Worm (Caenorhabditis elegans): ENCODE results near the gene T24H10.5.

The T24H10.5 gene

ce11 chrII:9086308-9086707 is 14.6 kb upstream of the T24H10.5 start, which contains the start of gene hlh-3:
Gene hlh-3, plus strand, starts transcription at chrII:9086608.
- no peak for TF ChIP-seq elt-3 (tag; optimal IDR thresholded peaks at IDR 0.05)
- TF ChIP-seq tbx-8 (GFP tag; optimal IDR thresholded peaks at IDR 0.05) = no peak
- TF ChIP-seq ceh-39 (tag; optimal IDR thresholded peaks at IDR 0.05) = no peak
- no peak for TF ChIP-seq ztf-11 (tag; optimal IDR thresholded peaks at IDR 0.05)
- no peak for TF ChIP-seq ham-2 (GFP tag; optimal IDR thresholded peaks at IDR 0.05)
- no peak for TF ChIP-seq zip-8 (tag; optimal IDR thresholded peaks at IDR 0.05)
- no peak for TF ChIP-seq mab-5 (tag; optimal IDR thresholded peaks at IDR 0.05)
- TF ChIP-seq drap-1 (GFP tag; optimal IDR thresholded peaks at IDR 0.05) = no peak
- TF ChIP-seq bed-3 (GFP tag; optimal IDR thresholded peaks at IDR 0.05) = no peak
- TF ChIP-seq nhr-12 (tag; optimal IDR thresholded peaks at IDR 0.05) = no peak
- no peak for TF ChIP-seq ces-1 (GFP tag; optimal IDR thresholded peaks at IDR 0.05)
- TF ChIP-seq cnd-1 (tag; optimal IDR thresholded peaks at IDR 0.05) = no peak
- TF ChIP-seq unc-120 (tag; optimal IDR thresholded peaks at IDR 0.05; ENCODE audit: poor library complexity, severe bottlenecking) = no peak
- no peak for TF ChIP-seq elt-1 (tag; optimal IDR thresholded peaks at IDR 0.05; ENCODE audit: borderline replicate concordance, insufficient read depth)
- no peak for TF ChIP-seq hlh-1 (tag; optimal IDR thresholded peaks at IDR 0.05)
- no peak for TF ChIP-seq pha-4 (tag; optimal IDR thresholded peaks at IDR 0.05)

ce11 chrII:9092910-9093309 is 8.0 kb upstream of the T24H10.5 start:
- no peak for TF ChIP-seq elt-3 (tag; optimal IDR thresholded peaks at IDR 0.05)
- TF ChIP-seq snpc-4 (tag; optimal IDR thresholded peaks at IDR 0.05) = no peak
- no peak for TF ChIP-seq mep-1 (tag; optimal IDR thresholded peaks at IDR 0.05)
- no peak for TF ChIP-seq hlh-1 (tag; optimal IDR thresholded peaks at IDR 0.05)
- no peak for TF ChIP-seq ztf-11 (tag; optimal IDR thresholded peaks at IDR 0.05)
- no peak for TF ChIP-seq lin-32 (GFP tag; optimal IDR thresholded peaks at IDR 0.05)
- TF ChIP-seq sem-2 (GFP tag; optimal IDR thresholded peaks at IDR 0.05) = no peak
- TF ChIP-seq tbx-8 (GFP tag; optimal IDR thresholded peaks at IDR 0.05) = no peak

ce11 chrII:9093584-9093983 is 7.3 kb upstream of the T24H10.5 start, which contains the start of gene C07H4.1:
Gene C07H4.1, minus strand, starts transcription at chrII:9093684.
- no peak for TF ChIP-seq mab-5 (tag; optimal IDR thresholded peaks at IDR 0.05)
- no peak for TF ChIP-seq ceh-43 (GFP tag; optimal IDR thresholded peaks at IDR 0.05)
- no peak for TF ChIP-seq drap-1 (GFP tag; optimal IDR thresholded peaks at IDR 0.05)

ce11 chrII:9094247-9094790 is 6.6 kb upstream of the T24H10.5 start:
- no peak for TF ChIP-seq lin-13 (tag; optimal IDR thresholded peaks at IDR 0.05)
- TF ChIP-seq nhr-12 (tag; optimal IDR thresholded peaks at IDR 0.05) = no peak
- no peak for TF ChIP-seq ceh-43 (GFP tag; optimal IDR thresholded peaks at IDR 0.05)
- no peak for TF ChIP-seq nhr-237 (tag; optimal IDR thresholded peaks at IDR 0.05)
- TF ChIP-seq drap-1 (GFP tag; optimal IDR thresholded peaks at IDR 0.05) = no peak
- TF ChIP-seq mls-2 (tag; optimal IDR thresholded peaks at IDR 0.05) = no peak
- TF ChIP-seq ceh-83 (GFP tag; optimal IDR thresholded peaks at IDR 0.05) = no peak
- no peak for TF ChIP-seq nhr-28 (tag; optimal IDR thresholded peaks at IDR 0.05)
- no peak for TF ChIP-seq ceh-39 (tag; optimal IDR thresholded peaks at IDR 0.05)
- no peak for TF ChIP-seq lin-32 (GFP tag; optimal IDR thresholded peaks at IDR 0.05)
- no peak for TF ChIP-seq lsy-2 (tag; optimal IDR thresholded peaks at IDR 0.05)

ce11 chrII:9097302-9097701 is 3.6 kb upstream of the T24H10.5 start:
- no peak for TF ChIP-seq nhr-28 (tag; optimal IDR thresholded peaks at IDR 0.05)
- TF ChIP-seq nhr-237 (tag; optimal IDR thresholded peaks at IDR 0.05) = no peak

- no peak for TF ChIP-seq cnd-1 (tag; optimal IDR thresholded peaks at IDR 0.05)
- no peak for TF ChIP-seq M03D4.4 (tag; optimal IDR thresholded peaks at IDR 0.05)
- TF ChIP-seq nhr-2 (tag; optimal IDR thresholded peaks at IDR 0.05) = no peak
- TF ChIP-seq nhr-237 (tag; optimal IDR thresholded peaks at IDR 0.05) = no peak
- TF ChIP-seq elt-3 (tag; optimal IDR thresholded peaks at IDR 0.05) = no peak
- TF ChIP-seq ceh-83 (GFP tag; optimal IDR thresholded peaks at IDR 0.05) = no peak
- no peak for TF ChIP-seq ceh-43 (GFP tag; optimal IDR thresholded peaks at IDR 0.05)
- TF ChIP-seq mab-5 (tag; optimal IDR thresholded peaks at IDR 0.05) = no peak
- TF ChIP-seq unc-62 (GFP tag; optimal IDR thresholded peaks at IDR 0.05) = no peak
- no peak for TF ChIP-seq nhr-76 (tag; optimal IDR thresholded peaks at IDR 0.05)
- TF ChIP-seq blmp-1 (tag; optimal IDR thresholded peaks at IDR 0.05) = no peak
- no peak for TF ChIP-seq elt-1 (tag; optimal IDR thresholded peaks at IDR 0.05; ENCODE audit: borderline replicate concordance, insufficient read depth)
- TF ChIP-seq snpc-4 (tag; optimal IDR thresholded peaks at IDR 0.05) = no peak
- TF ChIP-seq unc-39 (tag; optimal IDR thresholded peaks at IDR 0.05) = no peak
- TF ChIP-seq drap-1 (GFP tag; optimal IDR thresholded peaks at IDR 0.05) = no peak
Measured at ce11 chrII:9098505-9098904, 2.4 kb upstream of the T24H10.5 start, which contains the start of gene clh-5. Gene clh-5, minus strand, starts transcription at chrII:9098605.
